Worm (Caenorhabditis elegans) whole organism, L1 larva: ENCODE results near the gene F11G11.15.

Experiments used
- C04F5.9 ChIP-seq: sonication (generic microtip); optimal IDR thresholded peaks from 2 replicates; lab custom pipeline; 2016; ENCODE audit warnings: missing genetic modification characterization, missing compliant biosample characterization
- Y116A8C.19 ChIP-seq: sonication (generic microtip); optimal IDR thresholded peaks from 2 replicates; lab custom pipeline; 2016; ENCODE audit warnings: missing compliant biosample characterization, missing genetic modification characterization, borderline replicate concordance
- aha-1 ChIP-seq: fragments of 150-350 bp; optimal IDR thresholded peaks from 2 replicates; lab custom pipeline; 2014; ENCODE audit warnings: missing biosample characterization, missing genetic modification characterization
- aly-2 ChIP-seq: fragments of 150-350 bp; optimal IDR thresholded peaks from 2 replicates; lab custom pipeline; 2014; ENCODE audit warnings: missing biosample characterization, missing genetic modification characterization
- ama-1 ChIP-seq: fragments of 150-350 bp; optimal IDR thresholded peaks from 2 replicates; lab custom pipeline; 2014
- ceh-63 ChIP-seq: fragments of 200-800 bp; sonication (Bioruptor generic); optimal IDR thresholded peaks from 2 replicates; lab custom pipeline; 2018; ENCODE audit warnings: mild to moderate bottlenecking, missing genetic modification characterization, missing compliant biosample characterization
- ceh-8 ChIP-seq: fragments of 200-800 bp; sonication (Bioruptor generic); optimal IDR thresholded peaks from 2 replicates; lab custom pipeline; 2018; ENCODE audit warnings: mild to moderate bottlenecking, missing genetic modification characterization, moderate library complexity, missing compliant biosample characterization
- ceh-82 ChIP-seq, 3 experiments: fragments of 150-350 bp in 1 of 3; sonication (generic microtip) in 2 of 3; optimal IDR thresholded peaks; 2 replicates each; lab custom pipeline; 2014 to 2017; ENCODE audit warnings: missing biosample characterization in 3 of 3, missing genetic modification characterization in 3 of 3
- dpl-1 ChIP-seq, 3 experiments: fragments of 150-350 bp in 2 of 3; sonication (generic microtip) in 1 of 3; optimal IDR thresholded peaks; 2 replicates each; lab custom pipeline; 2014 to 2017; ENCODE audit warnings: missing biosample characterization in 3 of 3, missing genetic modification characterization in 3 of 3, missing genetic modification reagents in 3 of 3
- dsc-1 ChIP-seq: sonication (generic microtip); optimal IDR thresholded peaks from 2 replicates; lab custom pipeline; 2016; ENCODE audit warnings: mild to moderate bottlenecking, missing genetic modification characterization, missing compliant biosample characterization
- egl-13 ChIP-seq: sonication (generic microtip); optimal IDR thresholded peaks from 2 replicates; lab custom pipeline; 2016; ENCODE audit warnings: missing genotype, missing genetic modification reagents, missing genetic modification characterization, missing compliant biosample characterization
- elt-2 ChIP-seq: sonication (generic microtip); optimal IDR thresholded peaks from 2 replicates; lab custom pipeline; 2016; ENCODE audit warnings: missing genetic modification characterization, mild to moderate bottlenecking, inconsistent platforms, missing compliant biosample characterization, missing genetic modification reagents
- fkh-10 ChIP-seq: sonication (generic microtip); optimal IDR thresholded peaks from 2 replicates; lab custom pipeline; 2017; ENCODE audit warnings: missing biosample characterization, missing genetic modification reagents, missing genetic modification characterization
- fkh-8 ChIP-seq: sonication (generic microtip); optimal IDR thresholded peaks from 2 replicates; lab custom pipeline; 2016; ENCODE audit warnings: mild to moderate bottlenecking, missing genetic modification characterization, missing compliant biosample characterization
- hlh-17 ChIP-seq: fragments of 200-800 bp; sonication (Bioruptor generic); optimal IDR thresholded peaks from 2 replicates; lab custom pipeline; 2018; ENCODE audit warnings: missing genetic modification characterization, mild to moderate bottlenecking, missing compliant biosample characterization, moderate library complexity, borderline replicate concordance
- hlh-4 ChIP-seq: sonication (generic microtip); optimal IDR thresholded peaks from 2 replicates; lab custom pipeline; 2016; ENCODE audit warnings: mild to moderate bottlenecking, missing genetic modification characterization, missing compliant biosample characterization
- hpl-2 ChIP-seq: fragments of 150-350 bp; optimal IDR thresholded peaks from 2 replicates; lab custom pipeline; 2014; ENCODE audit warnings: missing biosample characterization, missing genetic modification reagents, missing genetic modification characterization
- irx-1 ChIP-seq: sonication (generic microtip); optimal IDR thresholded peaks from 2 replicates; lab custom pipeline; 2016; ENCODE audit warnings: missing genetic modification characterization, missing compliant biosample characterization
- isw-1 ChIP-seq: fragments of 200-800 bp; sonication (Bioruptor generic); IDR thresholded peaks from 2 replicates; pipeline ENCODE4 v1.3.6; 2022; ENCODE audit warnings: missing genetic modification characterization, missing compliant biosample characterization
- lin-35 ChIP-seq, 2 experiments: fragments of 150-350 bp; optimal IDR thresholded peaks; 2 replicates each; lab custom pipeline; 2014; ENCODE audit warnings: missing biosample characterization in 2 of 2, missing genetic modification characterization in 2 of 2, missing genetic modification reagents in 2 of 2
- lsy-2 ChIP-seq, 2 experiments: fragments of 150-350 bp; optimal IDR thresholded peaks; 2 replicates each; lab custom pipeline; 2014; ENCODE audit warnings: missing biosample characterization in 2 of 2, missing genetic modification characterization in 2 of 2
- mab-9 ChIP-seq: fragments of 200-800 bp; sonication (Bioruptor generic); IDR thresholded peaks from 2 replicates; pipeline ENCODE4 v1.3.6; 2022; ENCODE audit warnings: missing genetic modification reagents, missing genetic modification characterization, missing compliant biosample characterization
- mdl-1 ChIP-seq, 2 experiments: fragments of 150-350 bp; optimal IDR thresholded peaks; 2 replicates each; lab custom pipeline; 2014 to 2017; ENCODE audit warnings: missing biosample characterization in 2 of 2, missing genetic modification characterization in 2 of 2, inconsistent platforms in 1 of 2
- mef-2 ChIP-seq: fragments of 150-350 bp; optimal IDR thresholded peaks from 2 replicates; lab custom pipeline; 2014; ENCODE audit warnings: missing biosample characterization, missing genetic modification characterization
- nhr-11 ChIP-seq: fragments of 150-350 bp; optimal IDR thresholded peaks from 2 replicates; lab custom pipeline; 2014; ENCODE audit warnings: missing biosample characterization, missing genetic modification characterization
- nhr-237 ChIP-seq: fragments of 150-350 bp; optimal IDR thresholded peaks from 2 replicates; lab custom pipeline; 2014; ENCODE audit warnings: missing biosample characterization, missing genetic modification characterization
- nhr-47 ChIP-seq: sonication (generic microtip); optimal IDR thresholded peaks from 2 replicates; lab custom pipeline; 2016; ENCODE audit warnings: mild to moderate bottlenecking, missing genetic modification characterization, moderate library complexity, missing compliant biosample characterization
- nhr-76 ChIP-seq: sonication (generic microtip); optimal IDR thresholded peaks from 2 replicates; lab custom pipeline; 2017; ENCODE audit warnings: missing biosample characterization, missing genetic modification characterization
- nhr-77 ChIP-seq: fragments of 150-350 bp; optimal IDR thresholded peaks from 2 replicates; lab custom pipeline; 2014; ENCODE audit warnings: missing biosample characterization, missing genetic modification characterization
- nhr-84 ChIP-seq: sonication (generic microtip); optimal IDR thresholded peaks from 2 replicates; lab custom pipeline; 2017; ENCODE audit warnings: missing biosample characterization, missing genetic modification characterization
- nhr-85 ChIP-seq: sonication (generic microtip); peaks from one replicate; lab custom pipeline; 2016; ENCODE audit warnings: missing genetic modification characterization, inconsistent platforms, missing compliant biosample characterization
- pag-3 ChIP-seq: sonication (generic microtip); optimal IDR thresholded peaks from 2 replicates; lab custom pipeline; 2017; ENCODE audit warnings: missing genetic modification characterization, mild to moderate bottlenecking, missing compliant biosample characterization, antibody characterized with exemption, borderline replicate concordance; ENCODE audit not compliant: insufficient read depth
- pqm-1 ChIP-seq: sonication (generic microtip); optimal IDR thresholded peaks from 3 replicates; lab custom pipeline; 2017; ENCODE audit warnings: missing biosample characterization, missing genetic modification characterization
- rnt-1 ChIP-seq: sonication (generic microtip); optimal IDR thresholded peaks from 2 replicates; lab custom pipeline; 2016; ENCODE audit warnings: mild to moderate bottlenecking, missing genetic modification characterization, moderate library complexity, missing compliant biosample characterization
- skn-1 ChIP-seq: fragments of 150-350 bp; optimal IDR thresholded peaks from 2 replicates; lab custom pipeline; 2014; ENCODE audit warnings: missing biosample characterization, missing genetic modification characterization
- snpc-4 ChIP-seq: fragments of 150-350 bp; optimal IDR thresholded peaks from 2 replicates; lab custom pipeline; 2014; ENCODE audit warnings: missing biosample characterization, missing genetic modification characterization
- snu-23 ChIP-seq: sonication (generic microtip); optimal IDR thresholded peaks from 2 replicates; lab custom pipeline; 2016; ENCODE audit warnings: missing genetic modification characterization, missing compliant biosample characterization
- sox-4 ChIP-seq: sonication (generic microtip); optimal IDR thresholded peaks from 2 replicates; lab custom pipeline; 2016; ENCODE audit warnings: missing genetic modification characterization, missing compliant biosample characterization
- sptf-1 ChIP-seq: fragments of 150-350 bp; optimal IDR thresholded peaks from 2 replicates; lab custom pipeline; 2014; ENCODE audit warnings: missing biosample characterization, missing genetic modification characterization
- sup-37 ChIP-seq: fragments of 200-800 bp; sonication (Bioruptor generic); optimal IDR thresholded peaks from 2 replicates; lab custom pipeline; 2018; ENCODE audit warnings: mild to moderate bottlenecking, missing genetic modification characterization, missing compliant biosample characterization
- unc-130 ChIP-seq: fragments of 150-350 bp; optimal IDR thresholded peaks from 2 replicates; lab custom pipeline; 2017; ENCODE audit warnings: missing biosample characterization, missing genetic modification characterization, inconsistent platforms
- unc-62 ChIP-seq: fragments of 150-350 bp; optimal IDR thresholded peaks from 2 replicates; lab custom pipeline; 2014; ENCODE audit warnings: missing biosample characterization, missing genetic modification reagents, missing genetic modification characterization
- unc-98 ChIP-seq: fragments of 200-800 bp; sonication (Bioruptor generic); IDR thresholded peaks from 2 replicates; pipeline ENCODE4 v1.3.6; 2022; ENCODE audit warnings: missing genetic modification characterization, missing compliant biosample characterization
- xbp-1 ChIP-seq: sonication (generic microtip); optimal IDR thresholded peaks from 2 replicates; lab custom pipeline; 2016; ENCODE audit warnings: missing genetic modification characterization, missing compliant biosample characterization
- zag-1 ChIP-seq: fragments of 150-350 bp; optimal IDR thresholded peaks from 2 replicates; lab custom pipeline; 2014; ENCODE audit warnings: missing biosample characterization, missing genetic modification characterization
- zip-4 ChIP-seq: fragments of 200-800 bp; sonication (Bioruptor generic); optimal IDR thresholded peaks from 2 replicates; lab custom pipeline; 2018; ENCODE audit warnings: mild to moderate bottlenecking, missing genetic modification characterization, moderate library complexity, missing compliant biosample characterization
- ztf-11 ChIP-seq, 2 experiments: sonication (generic microtip); optimal IDR thresholded peaks; 2 replicates each; lab custom pipeline; 2016 to 2017; ENCODE audit warnings: missing genetic modification characterization in 2 of 2, missing biosample characterization in 1 of 2, missing compliant biosample characterization in 1 of 2

The F11G11.15 gene

ce11 chrII:4904277-4904676, 29.6 kb downstream of the F11G11.15 start (continued):
- TF ChIP-seq nhr-47 = peak; percentile 68
- TF ChIP-seq xbp-1 (tag; lab: Kevin White, UChicago) = peak; percentile 65
- no peak for TF ChIP-seq nhr-76
- TF ChIP-seq pag-3 = no peak
- TF ChIP-seq nhr-85 (tag; lab: Kevin White, UChicago) = no peak
- no peak for TF ChIP-seq aly-2
- TF ChIP-seq snpc-4 (tag; lab: Kevin White, UChicago) = peak; percentile 39
- peak; percentile 31 for TF ChIP-seq nhr-77 (tag; lab: Kevin White, UChicago)
- TF ChIP-seq nhr-84 (tag; lab: Kevin White, UChicago) = no peak
- no peak for TF ChIP-seq sptf-1 (tag; lab: Kevin White, UChicago)
- TF ChIP-seq zag-1 (tag; lab: Kevin White, UChicago) = no peak
- TF ChIP-seq unc-98 (GFP tag; lab: Robert Waterston, UW) = no peak
- no peak for TF ChIP-seq unc-130 (tag; lab: Kevin White, UChicago)
- TF ChIP-seq rnt-1 = peak; percentile 87
- TF ChIP-seq hlh-17 (GFP tag; lab: Kevin White, UChicago) = no peak
- peak; percentile 65 for TF ChIP-seq fkh-8 (tag; lab: Kevin White, UChicago)
- no peak for TF ChIP-seq hlh-4 (tag; lab: Kevin White, UChicago)
- TF ChIP-seq ceh-8 (GFP tag; lab: Kevin White, UChicago) = no peak
- peak; percentile 4 for TF ChIP-seq egl-13 (tag; lab: Kevin White, UChicago)
- no peak for TF ChIP-seq irx-1
- no peak for TF ChIP-seq sox-4
- peak; percentile 85 for TF ChIP-seq skn-1 (tag; lab: Kevin White, UChicago)
- peak; percentile 38 to 74 (median 70) for TF ChIP-seq dpl-1 (GFP tag; optimal IDR thresholded peaks at IDR 0.05; lab: Kevin White, UChicago)
- no peak for TF ChIP-seq ama-1 (lab: Kevin White, UChicago)
- peak; percentile 23 for TF ChIP-seq fkh-10 (GFP tag; lab: Kevin White, UChicago)
- peak; percentile 77 for TF ChIP-seq snu-23
- TF ChIP-seq sup-37 (GFP tag; lab: Kevin White, UChicago) = no peak
- TF ChIP-seq mab-9 (GFP tag; lab: Robert Waterston, UW) = no peak
- TF ChIP-seq mef-2 (tag; lab: Kevin White, UChicago) = no peak
- peak in 1 of 2 experiments; percentile 77 for TF ChIP-seq mdl-1 (tag; optimal IDR thresholded peaks at IDR 0.05; lab: Kevin White, UChicago)
- peak; percentile 71 to 86 for TF ChIP-seq lsy-2 (tag; optimal IDR thresholded peaks at IDR 0.05; lab: Kevin White, UChicago)
- peak; percentile 72 for TF ChIP-seq isw-1 (GFP tag; lab: Robert Waterston, UW)
- no peak for TF ChIP-seq nhr-11
- no peak for TF ChIP-seq unc-62 (GFP tag; lab: Kevin White, UChicago)
- peak; percentile 30 to 61 (median 42) for TF ChIP-seq ceh-82 (tag; optimal IDR thresholded peaks at IDR 0.05; lab: Kevin White, UChicago)
- TF ChIP-seq dsc-1 (tag; lab: Kevin White, UChicago) = peak; percentile 56
- no peak for TF ChIP-seq zip-4 (GFP tag; lab: Kevin White, UChicago)
- TF ChIP-seq C04F5.9 (tag; lab: Kevin White, UChicago) = no peak
- TF ChIP-seq ztf-11 (tag; optimal IDR thresholded peaks at IDR 0.05; lab: Kevin White, UChicago) = no peak
- no peak for TF ChIP-seq nhr-237 (tag; lab: Kevin White, UChicago)

ce11 chrII:4904778-4905177, 30.1 kb downstream of the F11G11.15 start, which contains the start of gene btbd-10:
btbd-10 (plus strand) TSS chrII:4905008.
- TF ChIP-seq ceh-63 (GFP tag; lab: Kevin White, UChicago) (no peak), elt-2 (tag; lab: Kevin White, UChicago) (no peak), aha-1 (no peak), lin-35 (GFP tag; optimal IDR thresholded peaks at IDR 0.05; lab: Kevin White, UChicago) (no peak), pqm-1 (tag; lab: Kevin White, UChicago) (no peak), hpl-2 (GFP tag; lab: Kevin White, UChicago) (no peak), snu-23 (no peak), dpl-1 (GFP tag; optimal IDR thresholded peaks at IDR 0.05; lab: Kevin White, UChicago) (no peak), Y116A8C.19 (tag; lab: Kevin White, UChicago) (no peak)
